Fruit fly (Drosophila melanogaster) whole organism, adult: ENCODE results near the gene CG10479.

ENCODE experiments used
- CG11617 ChIP-seq: fragments of 200-800 bp; sonication (Bioruptor generic); optimal IDR thresholded peaks from 2 replicates; lab custom pipeline; 2017; ENCODE audit warnings: mild to moderate bottlenecking, missing biosample characterization, missing genetic modification reagents, missing genetic modification characterization
- CG14711 ChIP-seq: fragments of 200-800 bp; sonication (Bioruptor generic); optimal IDR thresholded peaks from 2 replicates; lab custom pipeline; 2018; ENCODE audit warnings: missing biosample characterization, mild to moderate bottlenecking, missing genetic modification characterization, moderate library complexity
- CG33017 ChIP-seq: fragments of 200-800 bp; sonication (Bioruptor generic); optimal IDR thresholded peaks from 2 replicates; lab custom pipeline; 2018; ENCODE audit warnings: missing biosample characterization, mild to moderate bottlenecking, missing genetic modification characterization, moderate library complexity
- CG5204 ChIP-seq: fragments of 200-800 bp; sonication (Bioruptor generic); optimal IDR thresholded peaks from 2 replicates; lab custom pipeline; 2016; ENCODE audit warnings: missing biosample characterization, missing genetic modification characterization
- CG7045 ChIP-seq: fragments of 200-800 bp; sonication (Bioruptor generic); optimal IDR thresholded peaks from 2 replicates; lab custom pipeline; 2017; ENCODE audit warnings: missing biosample characterization, mild to moderate bottlenecking, missing genetic modification characterization
- CG7101 ChIP-seq: fragments of 200-800 bp; sonication (Bioruptor generic); optimal IDR thresholded peaks from 2 replicates; lab custom pipeline; 2018; ENCODE audit warnings: missing biosample characterization, mild to moderate bottlenecking, missing genetic modification characterization, moderate library complexity
- Crg-1 ChIP-seq: fragments of 200-800 bp; sonication (Bioruptor generic); optimal IDR thresholded peaks from 2 replicates; lab custom pipeline; 2016; ENCODE audit warnings: missing biosample characterization, missing genetic modification characterization
- Hr96 ChIP-seq: fragments of 200-800 bp; sonication (Bioruptor generic); optimal IDR thresholded peaks from 2 replicates; lab custom pipeline; 2016; ENCODE audit warnings: missing biosample characterization, missing genetic modification characterization
- Mnt ChIP-seq: fragments of 200-800 bp; sonication (Bioruptor generic); optimal IDR thresholded peaks from 2 replicates; lab custom pipeline; 2016; ENCODE audit warnings: missing biosample characterization, mild to moderate bottlenecking, missing genetic modification characterization
- cnc ChIP-seq, 2 experiments: fragments of >200 bp; optimal IDR thresholded peaks; 2 replicates each; lab custom pipeline; 2017
- kay ChIP-seq: fragments of 200-800 bp; sonication (Bioruptor generic); peaks from one replicate; lab custom pipeline; 2016; ENCODE audit warnings: missing biosample characterization, missing genetic modification characterization, borderline replicate concordance
- tj ChIP-seq: fragments of 200-800 bp; sonication (Bioruptor generic); optimal IDR thresholded peaks from 3 replicates; lab custom pipeline; 2017; ENCODE audit warnings: missing biosample characterization, mild to moderate bottlenecking, missing genetic modification characterization, moderate library complexity
- toe ChIP-seq: fragments of 200-800 bp; sonication (Bioruptor generic); optimal IDR thresholded peaks from 2 replicates; lab custom pipeline; 2016; ENCODE audit warnings: missing biosample characterization, missing genetic modification characterization

dm6 chr3L:5957163-5957562, 18.6 kb downstream of the CG10479 start:
- TF ChIP-seq cnc (optimal IDR thresholded peaks at IDR 0.05; lab: Kevin White, UChicago) (no peak), kay (GFP tag; lab: Kevin White, UChicago) (no peak), CG7045 (no peak), CG11617 (no peak), toe (no peak), Hr96 (GFP tag; lab: Kevin White, UChicago) (no peak), CG7101 (tag; lab: Kevin White, UChicago) (no peak), CG33017 (no peak), CG14711 (no peak), CG5204 (GFP tag; lab: Kevin White, UChicago) (no peak), tj (GFP tag; lab: Kevin White, UChicago) (no peak), Mnt (no peak), Crg-1 (GFP tag; lab: Kevin White, UChicago) (no peak)
